Fruit fly (Drosophila melanogaster): ENCODE measurements around the gene ball.

Gene ball

dm6 chr3R:26846446-26846845 is 20.2 kb downstream of the ball start:
- TF ChIP-seq CG11617 (GFP tag; optimal IDR thresholded peaks at IDR 0.05) (no peak), CG14711 (tag; optimal IDR thresholded peaks at IDR 0.05) (no peak), tj (GFP tag; optimal IDR thresholded peaks at IDR 0.05) (no peak), Hr96 (GFP tag; optimal IDR thresholded peaks at IDR 0.05) (no peak), toe (GFP tag; optimal IDR thresholded peaks at IDR 0.05) (no peak), CG5204 (GFP tag; optimal IDR thresholded peaks at IDR 0.05) (no peak), pad (GFP tag; optimal IDR thresholded peaks at IDR 0.05) (no peak), Clk (GFP tag; optimal IDR thresholded peaks at IDR 0.05) (no peak), CG7045 (GFP tag; optimal IDR thresholded peaks at IDR 0.05) (no peak), CG1620 (GFP tag; optimal IDR thresholded peaks at IDR 0.05) (no peak), kay (GFP tag; ENCODE audit: borderline replicate concordance) (no peak), CG33017 (tag; optimal IDR thresholded peaks at IDR 0.05) (no peak), CG7101 (tag; optimal IDR thresholded peaks at IDR 0.05) (no peak), Crg-1 (GFP tag; optimal IDR thresholded peaks at IDR 0.05) (no peak), CG12768 (GFP tag; optimal IDR thresholded peaks at IDR 0.05) (no peak), cic (GFP tag; optimal IDR thresholded peaks at IDR 0.05) (no peak)

DNA sequence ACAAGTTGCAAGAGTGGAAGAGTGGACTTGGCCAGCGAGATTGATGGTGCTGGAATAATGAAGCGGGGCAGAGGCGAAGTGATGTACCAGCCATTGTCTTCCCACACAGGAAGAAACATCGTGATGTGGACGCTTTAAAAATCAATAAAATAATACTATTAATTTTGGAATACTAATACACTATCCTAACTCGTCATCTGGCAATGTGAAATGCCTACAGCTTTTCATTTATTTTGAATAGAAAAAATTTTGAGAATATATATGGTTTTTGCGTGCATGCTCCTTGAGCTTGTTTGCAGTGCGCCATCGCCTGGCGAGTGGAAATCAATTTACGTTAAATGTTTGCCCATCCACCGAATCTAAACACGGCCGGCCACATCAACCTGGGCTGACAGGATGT is 34.7 kb downstream of the ball start:
- no peak for TF ChIP-seq Clk (GFP tag; optimal IDR thresholded peaks at IDR 0.05)
- no peak for TF ChIP-seq Mnt (GFP tag; optimal IDR thresholded peaks at IDR 0.05)
- TF ChIP-seq CG7045 (GFP tag; optimal IDR thresholded peaks at IDR 0.05), result no peak
- TF ChIP-seq ovo (GFP tag; optimal IDR thresholded peaks at IDR 0.05), result no peak
- no peak for TF ChIP-seq Crg-1 (GFP tag; optimal IDR thresholded peaks at IDR 0.05)
- TF ChIP-seq CG1620 (GFP tag; optimal IDR thresholded peaks at IDR 0.05), result no peak
- TF ChIP-seq cnc (optimal IDR thresholded peaks at IDR 0.05), result no peak
- no peak for TF ChIP-seq CG14711 (tag; optimal IDR thresholded peaks at IDR 0.05)

dm6 chr3R:26821117-26821516 is 45.5 kb downstream of the ball start:
- TF ChIP-seq CG5204 (GFP tag; optimal IDR thresholded peaks at IDR 0.05) (peak; percentile 11), CG14711 (tag; optimal IDR thresholded peaks at IDR 0.05) (no peak)

Data from whole organism, adult.